Worm (Caenorhabditis elegans) whole organism, L2 larva: Measurements from ENCODE around the gene wip-1.

Source experiments
- F13H6.1 ChIP-seq: sonication (generic microtip); optimal IDR thresholded peaks from 2 replicates; lab custom pipeline; 2016; ENCODE audit warnings: missing genetic modification characterization, missing compliant biosample characterization
- blmp-1 ChIP-seq: sonication (generic microtip); optimal IDR thresholded peaks from 2 replicates; lab custom pipeline; 2017; ENCODE audit warnings: missing genetic modification characterization, mild to moderate bottlenecking, missing compliant biosample characterization, antibody characterized with exemption, moderate library complexity; ENCODE audit not compliant: insufficient read depth
- egl-27 ChIP-seq: sonication (generic microtip); optimal IDR thresholded peaks from 3 replicates; lab custom pipeline; 2017; ENCODE audit warnings: missing biosample characterization, missing genetic modification reagents, missing genetic modification characterization
- lin-39 ChIP-seq: fragments of 150-350 bp; optimal IDR thresholded peaks from 2 replicates; lab custom pipeline; 2014; ENCODE audit warnings: missing biosample characterization, missing genetic modification reagents, missing genetic modification characterization
- mdl-1 ChIP-seq, 2 experiments: fragments of 150-350 bp in 1 of 2; sonication (generic microtip) in 1 of 2; optimal IDR thresholded peaks; 2 replicates each; lab custom pipeline; 2017; ENCODE audit warnings: missing biosample characterization in 2 of 2, missing genetic modification characterization in 2 of 2
- nhr-12 ChIP-seq: fragments of 150-350 bp; optimal IDR thresholded peaks from 2 replicates; lab custom pipeline; 2014; ENCODE audit warnings: missing biosample characterization, missing genetic modification characterization
- sem-4 ChIP-seq: fragments of 150-350 bp; optimal IDR thresholded peaks from 2 replicates; lab custom pipeline; 2014; ENCODE audit warnings: missing biosample characterization, missing genetic modification reagents, missing genetic modification characterization
- skn-1 ChIP-seq: sonication (generic microtip); optimal IDR thresholded peaks from 2 replicates; lab custom pipeline; 2017; ENCODE audit warnings: missing biosample characterization, missing genetic modification characterization
- unc-39 ChIP-seq: fragments of 150-350 bp; optimal IDR thresholded peaks from 2 replicates; lab custom pipeline; 2014; ENCODE audit warnings: missing biosample characterization, missing genetic modification characterization

DNA sequence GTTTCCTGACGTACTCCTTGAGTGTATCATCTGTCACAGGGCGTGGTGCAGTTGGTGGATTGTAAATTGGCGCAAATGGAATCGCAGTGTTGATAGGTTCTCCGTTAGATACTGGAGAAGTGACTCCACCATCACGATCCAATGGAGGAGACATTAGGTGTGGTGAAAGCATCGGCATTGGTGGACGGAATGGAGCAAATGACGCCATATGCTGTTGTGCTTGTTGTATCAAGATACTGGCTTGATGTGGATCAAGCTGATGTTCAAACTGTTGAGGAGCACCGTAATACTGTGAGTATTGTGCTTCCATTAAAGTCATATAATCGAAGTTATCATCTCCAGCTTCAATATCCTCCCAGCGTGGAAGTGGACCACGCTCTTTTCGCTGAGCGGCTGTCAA is 6.0 kb upstream of the wip-1 start:
- TF ChIP-seq sem-4 (tag; lab: Kevin White, UChicago) (no peak), mdl-1 (tag; optimal IDR thresholded peaks at IDR 0.05; lab: Kevin White, UChicago) (no peak), skn-1 (no peak), unc-39 (no peak), lin-39 (no peak), blmp-1 (tag; lab: Kevin White, UChicago) (no peak), nhr-12 (tag; lab: Kevin White, UChicago) (no peak), F13H6.1 (tag; lab: Kevin White, UChicago) (no peak), egl-27 (no peak)
